Fruit fly (Drosophila melanogaster) whole organism, larva: ENCODE data around the gene Ufd1.

Source experiments
- noc ChIP-seq: fragments of 200-800 bp; sonication (Bioruptor generic); optimal IDR thresholded peaks from 3 replicates; lab custom pipeline; 2019; ENCODE audit warnings: missing biosample characterization, mild to moderate bottlenecking, missing genetic modification characterization, moderate library complexity

Gene Ufd1

dm6 chr3L:11074043-11074853, 48.8 kb downstream of the Ufd1 start, which contains the start of the genes Pfdn2 and Noc1:
TSS of gene Pfdn2 (minus strand) at chr3L:11074388.
TSS of gene Noc1 (plus strand) at chr3L:11074769.
- TF ChIP-seq noc (tag; lab: Kevin White, UChicago) = no peak
